Fruit fly (Drosophila melanogaster): ENCODE data around the gene Phlpp.

DNA sequence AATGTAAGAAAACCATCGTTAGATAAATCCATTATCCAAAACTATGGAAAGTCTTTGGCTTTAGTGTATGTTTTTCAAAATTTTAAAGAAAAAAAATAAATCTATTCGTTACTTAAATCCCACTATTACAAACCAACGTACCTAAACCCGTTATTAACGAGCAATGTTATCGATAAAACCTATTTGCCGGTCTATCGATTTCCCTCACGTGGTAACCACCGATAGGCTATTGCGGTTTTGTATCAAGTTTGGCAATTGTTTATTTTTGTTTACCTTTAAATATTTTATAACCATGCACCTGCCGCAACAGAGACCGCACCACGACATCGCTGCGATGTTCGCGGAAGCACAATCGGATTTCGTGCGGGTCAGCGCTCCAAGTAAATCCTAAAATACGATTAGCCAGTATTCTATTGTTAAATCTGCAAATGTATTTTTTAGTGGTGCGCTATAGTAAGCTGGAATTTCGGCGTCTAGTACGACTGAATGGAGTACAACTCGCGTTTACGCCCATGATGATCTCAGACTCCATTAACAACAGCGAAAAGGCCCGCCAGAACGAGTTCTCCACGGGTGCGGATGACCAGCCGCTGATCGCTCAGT, 4.3 kb downstream of the Phlpp start, which contains the start of gene Dus4:
- no peak for TF ChIP-seq Asciz (GFP tag; optimal IDR thresholded peaks at IDR 0.05)
- no peak for TF ChIP-seq CG2120 (GFP tag; optimal IDR thresholded peaks at IDR 0.05)
- no peak for TF ChIP-seq dpn (GFP tag; optimal IDR thresholded peaks at IDR 0.05)
- TF ChIP-seq nerfin-1 (tag; optimal IDR thresholded peaks at IDR 0.05), result no peak
- no peak for TF ChIP-seq CG7372 (GFP tag; IDR thresholded peaks at IDR 0.05)

Data from whole organism, embryonic.